Fruit fly (Drosophila melanogaster) whole organism, embryonic: Measurements from ENCODE around the gene CG16904.

Source experiments
- Adf1 ChIP-seq: fragments of 200-800 bp; sonication (Bioruptor generic); IDR thresholded peaks from 2 replicates; pipeline ENCODE4 v1.3.6; 2022; ENCODE audit warnings: missing biosample characterization, missing genetic modification characterization
- B-H2 ChIP-seq: fragments of 200-800 bp; sonication (Bioruptor generic); optimal IDR thresholded peaks from 2 replicates; lab custom pipeline; 2018; ENCODE audit warnings: missing biosample characterization, mild to moderate bottlenecking, missing genetic modification characterization
- CG1024 ChIP-seq: fragments of 200-800 bp; sonication (Bioruptor generic); IDR thresholded peaks from 2 replicates; pipeline ENCODE4 v1.3.6; 2022; ENCODE audit warnings: missing biosample characterization, missing genetic modification characterization
- CG10267 ChIP-seq: fragments of 200-800 bp; sonication (Bioruptor generic); optimal IDR thresholded peaks from 2 replicates; lab custom pipeline; 2018; ENCODE audit warnings: missing biosample characterization, mild to moderate bottlenecking, missing genetic modification characterization, moderate library complexity
- CG10543 ChIP-seq: fragments of 200-800 bp; sonication (Bioruptor generic); optimal IDR thresholded peaks from 3 replicates; lab custom pipeline; 2017; ENCODE audit warnings: missing biosample characterization, mild to moderate bottlenecking, missing genetic modification characterization, moderate library complexity
- CG11085 ChIP-seq: fragments of 200-800 bp; sonication (Bioruptor generic); IDR thresholded peaks from 2 replicates; pipeline ENCODE4 v1.3.6; 2022; ENCODE audit warnings: missing biosample characterization, missing genetic modification characterization
- CG1233 ChIP-seq: fragments of 200-800 bp; sonication (Bioruptor generic); optimal IDR thresholded peaks from 4 replicates; lab custom pipeline; 2018; ENCODE audit warnings: missing biosample characterization, mild to moderate bottlenecking, missing genetic modification characterization
- CG12659 ChIP-seq: fragments of 200-800 bp; sonication (Bioruptor generic); optimal IDR thresholded peaks from 3 replicates; lab custom pipeline; 2017; ENCODE audit warnings: mild to moderate bottlenecking, missing biosample characterization, missing genetic modification reagents, missing genetic modification characterization
- CG12769 ChIP-seq: fragments of 200-800 bp; sonication (Bioruptor generic); optimal IDR thresholded peaks from 2 replicates; lab custom pipeline; 2019; ENCODE audit warnings: missing biosample characterization, mild to moderate bottlenecking, missing genetic modification characterization, moderate library complexity
- CG13287 ChIP-seq: fragments of 200-800 bp; sonication (Bioruptor generic); IDR thresholded peaks from 2 replicates; pipeline ENCODE4 v1.3.6; 2022; ENCODE audit warnings: missing biosample characterization, missing genetic modification characterization; ENCODE audit not compliant: partially characterized antibody
- CG17328 ChIP-seq: fragments of 200-800 bp; sonication (Bioruptor generic); IDR thresholded peaks from 2 replicates; pipeline ENCODE4 v1.3.6; 2022; ENCODE audit warnings: missing biosample characterization, missing genetic modification characterization
- CG18599 ChIP-seq: fragments of 200-800 bp; sonication (Bioruptor generic); optimal IDR thresholded peaks from 3 replicates; lab custom pipeline; 2017; ENCODE audit warnings: missing biosample characterization, missing genetic modification characterization, mild to moderate bottlenecking, moderate library complexity, missing genetic modification reagents
- CG2678 ChIP-seq: fragments of 200-800 bp; sonication (Bioruptor generic); optimal IDR thresholded peaks from 3 replicates; lab custom pipeline; 2019; ENCODE audit warnings: missing biosample characterization, mild to moderate bottlenecking, missing genetic modification characterization, moderate library complexity
- CG2889 ChIP-seq: fragments of 200-800 bp; sonication (Bioruptor generic); IDR thresholded peaks from 3 replicates; pipeline ENCODE4 v1.3.6; 2022; ENCODE audit warnings: missing biosample characterization, missing genetic modification characterization
- CG34224 ChIP-seq: fragments of 200-800 bp; sonication (Bioruptor generic); IDR thresholded peaks from 3 replicates; pipeline ENCODE4 v1.3.6; 2022; ENCODE audit warnings: missing biosample characterization, missing genetic modification characterization; ENCODE audit not compliant: partially characterized antibody
- CG4404 ChIP-seq: fragments of 200-800 bp; sonication (Bioruptor generic); IDR thresholded peaks from 2 replicates; pipeline ENCODE4 v1.3.6; 2022; ENCODE audit warnings: missing biosample characterization, missing genetic modification characterization
- CG6854 ChIP-seq: fragments of 200-800 bp; sonication (Bioruptor generic); optimal IDR thresholded peaks from 3 replicates; lab custom pipeline; 2017; ENCODE audit warnings: missing biosample characterization, mild to moderate bottlenecking, missing genetic modification characterization
- Deaf1 ChIP-seq: fragments of 200-800 bp; optimal IDR thresholded peaks from 3 replicates; lab custom pipeline; 2019; ENCODE audit warnings: missing biosample characterization, mild to moderate bottlenecking, missing genetic modification characterization, moderate library complexity
- Elba2 ChIP-seq: fragments of 200-800 bp; sonication (Bioruptor generic); optimal IDR thresholded peaks from 3 replicates; lab custom pipeline; 2016; ENCODE audit warnings: missing biosample characterization, missing genetic modification characterization
- Ets65A ChIP-seq: fragments of 200-800 bp; sonication (Bioruptor generic); peaks from one replicate; lab custom pipeline; 2016; ENCODE audit warnings: missing biosample characterization, missing genetic modification characterization
- Ets97D ChIP-seq: fragments of 200-800 bp; sonication (Bioruptor generic); optimal IDR thresholded peaks from 3 replicates; lab custom pipeline; 2016; ENCODE audit warnings: missing biosample characterization, missing genetic modification characterization
- H15 ChIP-seq: fragments of 200-800 bp; sonication (Bioruptor generic); IDR thresholded peaks from 3 replicates; pipeline ENCODE4 v1.3.6; 2022; ENCODE audit warnings: missing biosample characterization, missing genetic modification characterization
- HmgZ ChIP-seq: fragments of 200-800 bp; sonication (Bioruptor generic); optimal IDR thresholded peaks from 2 replicates; lab custom pipeline; 2018; ENCODE audit warnings: missing biosample characterization, mild to moderate bottlenecking, missing genetic modification characterization
- Hmr ChIP-seq: fragments of 200-800 bp; sonication (Bioruptor generic); optimal IDR thresholded peaks from 3 replicates; lab custom pipeline; 2017; ENCODE audit warnings: mild to moderate bottlenecking, missing biosample characterization, missing genetic modification reagents, missing genetic modification characterization
- Med ChIP-seq: fragments of 200-800 bp; sonication (Bioruptor generic); peaks from one replicate; lab custom pipeline; 2016; ENCODE audit warnings: missing biosample characterization, missing genetic modification characterization, mild to moderate bottlenecking, inconsistent platforms, moderate library complexity
- PHDP ChIP-seq: fragments of 200-800 bp; sonication (Bioruptor generic); optimal IDR thresholded peaks from 3 replicates; lab custom pipeline; 2018; ENCODE audit warnings: missing biosample characterization, mild to moderate bottlenecking, missing genetic modification characterization, moderate library complexity
- Pdp1 ChIP-seq, 2 experiments: fragments of 200-800 bp; sonication (Bioruptor generic); optimal IDR thresholded peaks; 3 replicates each; lab custom pipeline; 2016; ENCODE audit warnings: missing biosample characterization in 2 of 2, missing genetic modification characterization in 2 of 2, mild to moderate bottlenecking in 1 of 2, moderate library complexity in 1 of 2
- Rfx ChIP-seq: fragments of 200-800 bp; sonication (Bioruptor generic); IDR thresholded peaks from 2 replicates; pipeline ENCODE4 v1.3.6; 2022; ENCODE audit warnings: missing biosample characterization, missing genetic modification characterization
- Sry-δ ChIP-seq: fragments of 200-800 bp; sonication (Bioruptor generic); optimal IDR thresholded peaks from 2 replicates; lab custom pipeline; 2016; ENCODE audit warnings: missing biosample characterization, missing genetic modification characterization
- Ssrp ChIP-seq: fragments of 200-800 bp; sonication (Bioruptor generic); optimal IDR thresholded peaks from 2 replicates; lab custom pipeline; 2018; ENCODE audit warnings: missing biosample characterization, mild to moderate bottlenecking, missing genetic modification characterization, moderate library complexity
- Vsx1 ChIP-seq: fragments of 200-800 bp; sonication (Bioruptor generic); optimal IDR thresholded peaks from 2 replicates; lab custom pipeline; 2017; ENCODE audit warnings: missing biosample characterization, mild to moderate bottlenecking, missing genetic modification characterization, missing genetic modification reagents
- bigmax ChIP-seq: fragments of 200-800 bp; sonication (Bioruptor generic); optimal IDR thresholded peaks from 2 replicates; lab custom pipeline; 2018; ENCODE audit warnings: missing biosample characterization, mild to moderate bottlenecking, missing genetic modification characterization
- chn ChIP-seq: fragments of 200-800 bp; sonication (Bioruptor generic); optimal IDR thresholded peaks from 2 replicates; lab custom pipeline; 2016; ENCODE audit warnings: missing biosample characterization, missing genetic modification characterization
- da ChIP-seq: fragments of 200-800 bp; sonication (Bioruptor generic); optimal IDR thresholded peaks from 2 replicates; lab custom pipeline; 2016; ENCODE audit warnings: missing biosample characterization, missing genetic modification characterization
- danr ChIP-seq: fragments of 200-800 bp; sonication (Bioruptor generic); IDR thresholded peaks from 2 replicates; pipeline ENCODE4 v1.3.6; 2022; ENCODE audit warnings: missing biosample characterization, missing genetic modification characterization
- disco-r ChIP-seq: fragments of 200-800 bp; sonication (Bioruptor generic); optimal IDR thresholded peaks from 2 replicates; lab custom pipeline; 2016; ENCODE audit warnings: missing biosample characterization, missing genetic modification characterization
- eyg ChIP-seq: fragments of 200-800 bp; sonication (Bioruptor generic); optimal IDR thresholded peaks from 3 replicates; lab custom pipeline; 2016; ENCODE audit warnings: missing biosample characterization, missing genetic modification characterization
- fu2 ChIP-seq: fragments of 200-800 bp; sonication (Bioruptor generic); optimal IDR thresholded peaks from 2 replicates; lab custom pipeline; 2016; ENCODE audit warnings: missing biosample characterization, missing genetic modification characterization
- grn ChIP-seq: fragments of 200-800 bp; sonication (Bioruptor generic); optimal IDR thresholded peaks from 3 replicates; lab custom pipeline; 2017; ENCODE audit warnings: missing biosample characterization, missing genetic modification characterization
- kay ChIP-seq: fragments of 200-800 bp; sonication (Bioruptor generic); optimal IDR thresholded peaks from 2 replicates; lab custom pipeline; 2016; ENCODE audit warnings: missing biosample characterization, missing genetic modification characterization
- lab ChIP-seq: fragments of 200-800 bp; sonication (Bioruptor generic); optimal IDR thresholded peaks from 3 replicates; lab custom pipeline; 2017; ENCODE audit warnings: missing biosample characterization, missing genetic modification characterization, mild to moderate bottlenecking, moderate library complexity, missing genetic modification reagents
- lilli ChIP-seq: fragments of 200-800 bp; sonication (Bioruptor generic); optimal IDR thresholded peaks from 3 replicates; lab custom pipeline; 2016; ENCODE audit warnings: missing biosample characterization, missing genetic modification characterization
- mirr ChIP-seq: fragments of 200-800 bp; sonication (Bioruptor generic); optimal IDR thresholded peaks from 3 replicates; lab custom pipeline; 2018; ENCODE audit warnings: missing biosample characterization, mild to moderate bottlenecking, missing genetic modification characterization
- nau ChIP-seq: fragments of 200-800 bp; sonication (Bioruptor generic); optimal IDR thresholded peaks from 3 replicates; lab custom pipeline; 2017; ENCODE audit warnings: missing biosample characterization, mild to moderate bottlenecking, missing genetic modification characterization, missing genetic modification reagents
- pfk ChIP-seq: fragments of 200-800 bp; sonication (Bioruptor generic); optimal IDR thresholded peaks from 2 replicates; lab custom pipeline; 2018; ENCODE audit warnings: missing biosample characterization, mild to moderate bottlenecking, missing genetic modification characterization, moderate library complexity
- ro ChIP-seq: fragments of 200-800 bp; sonication (Bioruptor generic); IDR thresholded peaks from 2 replicates; pipeline ENCODE4 v1.3.6; 2022; ENCODE audit warnings: missing biosample characterization, missing genetic modification characterization
- stc ChIP-seq: fragments of 200-800 bp; sonication (Bioruptor generic); IDR thresholded peaks from 2 replicates; pipeline ENCODE4 v1.3.6; 2022; ENCODE audit warnings: missing biosample characterization, missing genetic modification characterization
- sug ChIP-seq: fragments of 200-800 bp; optimal IDR thresholded peaks from 2 replicates; lab custom pipeline; 2019; ENCODE audit warnings: missing biosample characterization, mild to moderate bottlenecking, missing genetic modification characterization, moderate library complexity
- unpg ChIP-seq: fragments of 200-800 bp; sonication (Bioruptor generic); optimal IDR thresholded peaks from 3 replicates; lab custom pipeline; 2018; ENCODE audit warnings: missing biosample characterization, mild to moderate bottlenecking, missing genetic modification characterization, moderate library complexity

CG16904 gene

dm6 chr3R:9777941-9778360 lies 38.8 kb downstream of the CG16904 start, which contains the start of gene RpS29 (continued):
- TF ChIP-seq Elba2 (GFP tag; lab: Kevin White, UChicago) (no peak), CG10267 (tag; lab: Kevin White, UChicago) (peak; percentile 84), CG2889 (peak; percentile 65; the same call in 1 of the 3 replicates), Ets65A (GFP tag; lab: Kevin White, UChicago) (peak; percentile 99), Rfx (GFP tag; lab: Robert Waterston, UW) (peak; percentile 95), CG13287 (GFP tag; lab: Robert Waterston, UW) (peak; percentile 97), CG2678 (tag; lab: Kevin White, UChicago) (peak; percentile 68), PHDP (peak; percentile 67), unpg (peak; percentile 66), B-H2 (GFP tag; lab: Kevin White, UChicago) (peak; percentile 95), H15 (GFP tag; lab: Robert Waterston, UW) (peak; percentile 68; the same call in 1 of the 3 replicates), bigmax (GFP tag; lab: Kevin White, UChicago) (peak; percentile 99), CG4404 (peak; percentile 46; the same call in 1 of the 2 replicates), CG17328 (GFP tag; lab: Robert Waterston, UW) (peak; percentile 74), CG11085 (GFP tag; lab: Robert Waterston, UW) (peak; percentile 79), fu2 (GFP tag; lab: Kevin White, UChicago) (peak; percentile 84), ro (peak; percentile 54; the same call in 1 of the 2 replicates), CG34224 (peak; percentile 93)

- TF ChIP-seq danr (GFP tag; lab: Robert Waterston, UW) (no peak), Sry-δ (GFP tag; lab: Kevin White, UChicago) (no peak), CG1233 (GFP tag; lab: Kevin White, UChicago) (no peak)
- TF ChIP-seq, all 482 proteins: peak for 0
Observed at dm6 chr3R:9774821-9775220, 42.0 kb downstream of the CG16904 start, which contains the start of gene topi. Gene topi, plus strand, starts transcription at chr3R:9775121.

- peak; percentile 11 for TF ChIP-seq CG12769 (tag; lab: Kevin White, UChicago)
- peak; percentile 21 for TF ChIP-seq HmgZ (tag; lab: Kevin White, UChicago)
- TF ChIP-seq CG10543 (GFP tag; lab: Kevin White, UChicago), result peak; percentile 73
- no peak for TF ChIP-seq disco-r (GFP tag; lab: Kevin White, UChicago)
- peak; percentile 25 for TF ChIP-seq Vsx1
- TF ChIP-seq da (GFP tag; lab: Kevin White, UChicago), result no peak
- TF ChIP-seq Hmr (GFP tag; lab: Kevin White, UChicago), result peak; percentile 20
- no peak for TF ChIP-seq CG12659 (GFP tag; lab: Kevin White, UChicago)
- TF ChIP-seq lilli (GFP tag; lab: Kevin White, UChicago), result no peak
- peak; percentile 36 for TF ChIP-seq CG18599
- no peak for TF ChIP-seq stc (GFP tag; lab: Robert Waterston, UW)
- peak; percentile 62 for TF ChIP-seq grn (GFP tag; lab: Kevin White, UChicago)
- TF ChIP-seq eyg (GFP tag; lab: Kevin White, UChicago), result no peak
- peak; percentile 44 for TF ChIP-seq kay (GFP tag; lab: Kevin White, UChicago)
- TF ChIP-seq Pdp1 (GFP tag; optimal IDR thresholded peaks at IDR 0.05; lab: Kevin White, UChicago), result peak in 1 of 2 experiments; percentile 9
- TF ChIP-seq CG6854 (GFP tag; lab: Kevin White, UChicago), result no peak
- TF ChIP-seq lab (GFP tag; lab: Kevin White, UChicago), result peak; percentile 66
- no peak for TF ChIP-seq Ssrp
- peak; percentile 75 for TF ChIP-seq sug (tag; lab: Kevin White, UChicago)
- TF ChIP-seq nau (GFP tag; lab: Kevin White, UChicago), result no peak
- no peak for TF ChIP-seq pfk
- peak; percentile 82 for TF ChIP-seq Deaf1
- peak; percentile 77 for TF ChIP-seq mirr (GFP tag; lab: Kevin White, UChicago)
- no peak for TF ChIP-seq chn (GFP tag; lab: Kevin White, UChicago)
- peak; percentile 70 for TF ChIP-seq Med (GFP tag; lab: Kevin White, UChicago)
- TF ChIP-seq Ets97D (GFP tag; lab: Kevin White, UChicago), result no peak
- no peak for TF ChIP-seq Adf1 (GFP tag; lab: Robert Waterston, UW)
- no peak for TF ChIP-seq CG1024
Observed at dm6 chr3R:9774147-9774546, 42.6 kb downstream of the CG16904 start, which contains the start of gene Whamy. Gene Whamy, minus strand, starts transcription at chr3R:9774419.
